Fruit fly (Drosophila melanogaster) whole organism, embryonic: ENCODE data around the gene Oatp33Eb.

ENCODE experiments used
- ATbp ChIP-seq: fragments of 200-800 bp; sonication (Bioruptor generic); optimal IDR thresholded peaks from 2 replicates; lab custom pipeline; 2017; ENCODE audit warnings: missing biosample characterization, mild to moderate bottlenecking, missing genetic modification characterization, missing genetic modification reagents
- Atf-2 ChIP-seq: fragments of 200-800 bp; sonication (Bioruptor generic); optimal IDR thresholded peaks from 2 replicates; lab custom pipeline; 2016; ENCODE audit warnings: missing biosample characterization, missing genetic modification characterization
- B-H2 ChIP-seq: fragments of 200-800 bp; sonication (Bioruptor generic); optimal IDR thresholded peaks from 2 replicates; lab custom pipeline; 2018; ENCODE audit warnings: missing biosample characterization, mild to moderate bottlenecking, missing genetic modification characterization
- BEAF-32 ChIP-seq: fragments of 200-800 bp; sonication (Bioruptor generic); optimal IDR thresholded peaks from 3 replicates; lab custom pipeline; 2017; ENCODE audit warnings: missing biosample characterization, missing genetic modification characterization, mild to moderate bottlenecking, moderate library complexity, missing genetic modification reagents
- Bgb ChIP-seq: fragments of 200-800 bp; sonication (Bioruptor generic); IDR thresholded peaks from 2 replicates; pipeline ENCODE4 v1.3.6; 2022; ENCODE audit warnings: missing biosample characterization, missing genetic modification characterization; ENCODE audit not compliant: partially characterized antibody
- CG10147 ChIP-seq: fragments of 200-800 bp; sonication (Bioruptor generic); optimal IDR thresholded peaks from 2 replicates; lab custom pipeline; 2019; ENCODE audit warnings: missing biosample characterization, mild to moderate bottlenecking, missing genetic modification characterization, moderate library complexity
- CG10543 ChIP-seq: fragments of 200-800 bp; sonication (Bioruptor generic); optimal IDR thresholded peaks from 3 replicates; lab custom pipeline; 2017; ENCODE audit warnings: missing biosample characterization, mild to moderate bottlenecking, missing genetic modification characterization, moderate library complexity
- CG10979 ChIP-seq: fragments of 200-800 bp; sonication (Bioruptor generic); optimal IDR thresholded peaks from 2 replicates; lab custom pipeline; 2018; ENCODE audit warnings: missing biosample characterization, mild to moderate bottlenecking, missing genetic modification characterization, moderate library complexity
- CG12236 ChIP-seq: fragments of 200-800 bp; sonication (Bioruptor generic); optimal IDR thresholded peaks from 2 replicates; lab custom pipeline; 2016; ENCODE audit warnings: missing biosample characterization, missing genetic modification characterization
- CG14014 ChIP-seq: fragments of 200-800 bp; sonication (Bioruptor generic); IDR thresholded peaks from 2 replicates; pipeline ENCODE4 v1.3.6; 2022; ENCODE audit warnings: missing biosample characterization, missing genetic modification characterization
- CG14710 ChIP-seq: fragments of 200-800 bp; sonication (Bioruptor generic); optimal IDR thresholded peaks from 3 replicates; lab custom pipeline; 2019; ENCODE audit warnings: missing biosample characterization, mild to moderate bottlenecking, missing genetic modification characterization, moderate library complexity
- CG1603 ChIP-seq: fragments of 200-800 bp; sonication (Bioruptor generic); optimal IDR thresholded peaks from 2 replicates; lab custom pipeline; 2019; ENCODE audit warnings: missing biosample characterization, mild to moderate bottlenecking, missing genetic modification characterization, moderate library complexity
- CG17385 ChIP-seq: fragments of 200-800 bp; sonication (Bioruptor generic); optimal IDR thresholded peaks from 3 replicates; lab custom pipeline; 2018; ENCODE audit warnings: missing biosample characterization, mild to moderate bottlenecking, missing genetic modification characterization
- CG2678 ChIP-seq: fragments of 200-800 bp; sonication (Bioruptor generic); optimal IDR thresholded peaks from 3 replicates; lab custom pipeline; 2019; ENCODE audit warnings: missing biosample characterization, mild to moderate bottlenecking, missing genetic modification characterization, moderate library complexity
- CG31224 ChIP-seq: fragments of 200-800 bp; sonication (Bioruptor generic); IDR thresholded peaks from 2 replicates; pipeline ENCODE4 v1.3.6; 2022; ENCODE audit warnings: missing biosample characterization, missing genetic modification characterization
- CG31441 ChIP-seq: fragments of 200-800 bp; sonication (Bioruptor generic); IDR thresholded peaks from 2 replicates; pipeline ENCODE4 v1.3.6; 2022; ENCODE audit warnings: missing biosample characterization, missing genetic modification characterization
- CG32532 ChIP-seq: fragments of 200-800 bp; sonication (Bioruptor generic); IDR thresholded peaks from 2 replicates; pipeline ENCODE4 v1.3.6; 2022; ENCODE audit warnings: missing biosample characterization, missing genetic modification characterization
- CG32772 ChIP-seq: fragments of 200-800 bp; sonication (Bioruptor generic); IDR thresholded peaks from 2 replicates; pipeline ENCODE4 v1.3.6; 2022; ENCODE audit warnings: missing biosample characterization, missing genetic modification characterization
- CG43689 ChIP-seq: fragments of 200-800 bp; sonication (Bioruptor generic); IDR thresholded peaks from 2 replicates; pipeline ENCODE4 v1.3.6; 2022; ENCODE audit warnings: missing biosample characterization, missing genetic modification characterization
- CG4617 ChIP-seq: fragments of 200-800 bp; sonication (Bioruptor generic); optimal IDR thresholded peaks from 3 replicates; lab custom pipeline; 2016; ENCODE audit warnings: missing biosample characterization, missing genetic modification characterization, borderline replicate concordance
- CG4730 ChIP-seq: fragments of 200-800 bp; sonication (Bioruptor generic); IDR thresholded peaks from 2 replicates; pipeline ENCODE4 v1.3.6; 2022; ENCODE audit warnings: missing biosample characterization, missing genetic modification characterization
- CG7786 ChIP-seq: fragments of 200-800 bp; sonication (Bioruptor generic); optimal IDR thresholded peaks from 2 replicates; lab custom pipeline; 2016; ENCODE audit warnings: missing biosample characterization, missing genetic modification characterization
- CG8924 ChIP-seq: fragments of 200-800 bp; optimal IDR thresholded peaks from 3 replicates; lab custom pipeline; 2019; ENCODE audit warnings: missing biosample characterization, mild to moderate bottlenecking, missing genetic modification characterization, moderate library complexity
- CG9215 ChIP-seq: fragments of 200-800 bp; sonication (Bioruptor generic); IDR thresholded peaks from 2 replicates; pipeline ENCODE4 v1.3.6; 2022; ENCODE audit warnings: missing biosample characterization, missing genetic modification characterization
- D ChIP-seq, 2 experiments: fragments of 200-800 bp in 1 of 2; fragments of >200 bp in 1 of 2; sonication (Bioruptor generic) in 1 of 2; optimal IDR thresholded peaks; 2 replicates in 1 of 2; 3 replicates in 1 of 2; lab custom pipeline; 2017; ENCODE audit warnings: mild to moderate bottlenecking in 1 of 2, missing biosample characterization in 1 of 2, missing genetic modification characterization in 1 of 2, missing genetic modification reagents in 1 of 2
- Dref ChIP-seq: fragments of 200-800 bp; sonication (Bioruptor generic); IDR thresholded peaks from 2 replicates; pipeline ENCODE4 v1.3.6; 2022; ENCODE audit warnings: missing biosample characterization, missing genetic modification characterization
- E2f1 ChIP-seq: fragments of 200-800 bp; sonication (Bioruptor generic); IDR thresholded peaks from 2 replicates; pipeline ENCODE4 v1.3.6; 2022; ENCODE audit warnings: missing biosample characterization, missing genetic modification characterization
- Eip74EF ChIP-seq, 2 experiments: fragments of 200-800 bp in 1 of 2; fragments of >200 bp in 1 of 2; sonication (Bioruptor generic) in 1 of 2; optimal IDR thresholded peaks; 2 replicates each; lab custom pipeline; 2017 to 2019; ENCODE audit warnings: missing biosample characterization in 2 of 2, missing genetic modification characterization in 2 of 2, mild to moderate bottlenecking in 1 of 2, moderate library complexity in 1 of 2
- H15 ChIP-seq: fragments of 200-800 bp; sonication (Bioruptor generic); IDR thresholded peaks from 3 replicates; pipeline ENCODE4 v1.3.6; 2022; ENCODE audit warnings: missing biosample characterization, missing genetic modification characterization
- Med ChIP-seq: fragments of 200-800 bp; sonication (Bioruptor generic); peaks from one replicate; lab custom pipeline; 2016; ENCODE audit warnings: missing biosample characterization, missing genetic modification characterization, mild to moderate bottlenecking, inconsistent platforms, moderate library complexity
- NFAT ChIP-seq: fragments of 200-800 bp; sonication (Bioruptor generic); IDR thresholded peaks from 2 replicates; pipeline ENCODE4 v1.3.6; 2022; ENCODE audit warnings: missing biosample characterization, missing genetic modification characterization
- Nf-YB ChIP-seq: fragments of 200-800 bp; sonication (Bioruptor generic); optimal IDR thresholded peaks from 3 replicates; lab custom pipeline; 2019; ENCODE audit warnings: missing biosample characterization, mild to moderate bottlenecking, missing genetic modification characterization, moderate library complexity
- Oaz ChIP-seq: fragments of 200-800 bp; sonication (Bioruptor generic); IDR thresholded peaks from 2 replicates; pipeline ENCODE4 v1.3.6; 2022; ENCODE audit warnings: missing biosample characterization, missing genetic modification characterization
- Opbp ChIP-seq: fragments of 200-800 bp; sonication (Bioruptor generic); IDR thresholded peaks from 3 replicates; pipeline ENCODE4 v1.3.6; 2022; ENCODE audit warnings: missing biosample characterization, missing genetic modification characterization; ENCODE audit not compliant: partially characterized antibody
- cwo ChIP-seq: fragments of 200-800 bp; sonication (Bioruptor generic); optimal IDR thresholded peaks from 3 replicates; lab custom pipeline; 2017; ENCODE audit warnings: missing biosample characterization, missing genetic modification characterization, mild to moderate bottlenecking, moderate library complexity, missing genetic modification reagents
- dimm ChIP-seq: fragments of 200-800 bp; sonication (Bioruptor generic); IDR thresholded peaks from 2 replicates; pipeline ENCODE4 v1.3.6; 2022; ENCODE audit warnings: missing biosample characterization, missing genetic modification characterization
- dpn ChIP-seq, 2 experiments: fragments of 200-800 bp; sonication (Bioruptor generic); optimal IDR thresholded peaks; 3 replicates each; lab custom pipeline; 2016; ENCODE audit warnings: missing biosample characterization in 2 of 2, missing genetic modification characterization in 2 of 2
- fd96Cb ChIP-seq: fragments of 200-800 bp; sonication (Bioruptor generic); optimal IDR thresholded peaks from 2 replicates; lab custom pipeline; 2018; ENCODE audit warnings: missing biosample characterization, mild to moderate bottlenecking, missing genetic modification characterization, moderate library complexity
- fru ChIP-seq: fragments of >200 bp; optimal IDR thresholded peaks from 2 replicates; lab custom pipeline; 2017
- grau ChIP-seq: fragments of 200-800 bp; optimal IDR thresholded peaks from 3 replicates; lab custom pipeline; 2019; ENCODE audit warnings: missing biosample characterization, mild to moderate bottlenecking, missing genetic modification characterization, moderate library complexity
- gsb ChIP-seq: fragments of 200-800 bp; sonication (Bioruptor generic); IDR thresholded peaks from 2 replicates; pipeline ENCODE4 v1.3.6; 2022; ENCODE audit warnings: missing biosample characterization, missing genetic modification characterization
- her ChIP-seq: fragments of 200-800 bp; sonication (Bioruptor generic); optimal IDR thresholded peaks from 2 replicates; lab custom pipeline; 2016; ENCODE audit warnings: missing biosample characterization, missing genetic modification characterization
- ind ChIP-seq: fragments of 200-800 bp; sonication (Bioruptor generic); optimal IDR thresholded peaks from 3 replicates; lab custom pipeline; 2016; ENCODE audit warnings: missing biosample characterization, missing genetic modification characterization
- nerfin-1 ChIP-seq: fragments of 200-800 bp; sonication (Bioruptor generic); optimal IDR thresholded peaks from 3 replicates; lab custom pipeline; 2019; ENCODE audit warnings: missing biosample characterization, mild to moderate bottlenecking, missing genetic modification characterization, moderate library complexity
- phol ChIP-seq: fragments of 200-800 bp; sonication (Bioruptor generic); optimal IDR thresholded peaks from 3 replicates; lab custom pipeline; 2018; ENCODE audit warnings: missing biosample characterization, mild to moderate bottlenecking, missing genetic modification characterization, moderate library complexity
- psq ChIP-seq: fragments of 200-800 bp; sonication (Bioruptor generic); optimal IDR thresholded peaks from 2 replicates; lab custom pipeline; 2017; ENCODE audit warnings: missing biosample characterization, missing genetic modification characterization
- scrt ChIP-seq: fragments of 200-800 bp; sonication (Bioruptor generic); optimal IDR thresholded peaks from 2 replicates; lab custom pipeline; 2018; ENCODE audit warnings: missing biosample characterization, mild to moderate bottlenecking, missing genetic modification characterization, moderate library complexity
- wek ChIP-seq: fragments of 200-800 bp; sonication (Bioruptor generic); optimal IDR thresholded peaks from 3 replicates; lab custom pipeline; 2018; ENCODE audit warnings: missing biosample characterization, mild to moderate bottlenecking, missing genetic modification characterization, moderate library complexity

The Oatp33Eb gene

DNA sequence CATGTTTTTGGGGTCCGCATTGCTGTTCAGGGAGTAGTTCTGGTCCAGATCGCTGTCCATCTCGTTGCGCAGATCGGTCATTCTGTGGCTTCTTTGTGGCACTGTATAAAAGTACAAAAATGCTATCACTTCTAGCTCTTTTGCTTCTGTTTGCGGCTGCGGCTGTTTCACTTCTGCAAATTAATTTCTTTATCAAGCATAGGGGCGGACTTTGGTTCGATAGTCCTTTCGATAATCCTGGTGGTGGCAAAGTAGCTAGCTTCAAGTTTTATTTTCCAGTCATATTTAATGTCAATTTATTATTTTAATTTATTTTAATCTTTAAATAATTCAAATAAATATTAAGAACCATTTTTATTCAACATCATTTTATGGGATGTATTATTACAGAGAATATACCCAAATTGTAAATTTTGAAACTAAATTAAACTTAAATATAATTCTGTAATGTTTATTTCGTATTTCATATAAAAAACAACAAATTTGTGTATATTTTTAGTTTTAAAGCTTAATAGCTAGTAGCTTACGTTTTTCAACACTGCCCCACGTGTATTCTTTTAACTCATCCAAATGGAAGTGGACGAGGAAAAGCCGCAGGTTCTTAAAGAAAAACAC lies 20.7 kb upstream of the Oatp33Eb start, which contains the start of the genes CG5446 and Trm1 (continued):
- TF ChIP-seq CG14710 (tag; lab: Kevin White, UChicago) (peak; percentile 87), CG31224 (GFP tag; lab: Robert Waterston, UW) (0 out of 2 replicates have a peak, but pooled peaks have one; percentile 25), BEAF-32 (GFP tag; lab: Kevin White, UChicago) (peak; percentile 16), Opbp (GFP tag; lab: Robert Waterston, UW) (peak; percentile 50; the same call in 1 of the 3 replicates), CG10147 (GFP tag; lab: Kevin White, UChicago) (peak; percentile 64), cwo (GFP tag; lab: Kevin White, UChicago) (peak; percentile 55), Oaz (GFP tag; lab: Robert Waterston, UW) (no peak), CG10979 (tag; lab: Kevin White, UChicago) (peak; percentile 78), CG2678 (tag; lab: Kevin White, UChicago) (peak; percentile 86), dpn (GFP tag; optimal IDR thresholded peaks at IDR 0.05; lab: Kevin White, UChicago) (peak in 1 of 2 experiments; percentile 65), CG1603 (tag; lab: Kevin White, UChicago) (peak; percentile 21), CG14014 (GFP tag; lab: Robert Waterston, UW) (0 out of 2 replicates have a peak, but pooled peaks have one; percentile 39), nerfin-1 (tag; lab: Kevin White, UChicago) (peak; percentile 53), CG43689 (GFP tag; lab: Robert Waterston, UW) (no peak), scrt (peak; percentile 47), CG10543 (GFP tag; lab: Kevin White, UChicago) (peak; percentile 69), CG32772 (GFP tag; lab: Robert Waterston, UW) (peak; percentile 46; the same call in 1 of the 2 replicates), dimm (GFP tag; lab: Robert Waterston, UW) (no peak), H15 (GFP tag; lab: Robert Waterston, UW) (0 out of 3 replicates have a peak, but pooled peaks have one; percentile 32), Eip74EF (GFP tag; optimal IDR thresholded peaks at IDR 0.05; lab: Kevin White, UChicago) (peak in 1 of 2 experiments; percentile 66), ind (GFP tag; lab: Kevin White, UChicago) (peak; percentile 56), ATbp (peak; percentile 43), her (no peak), Atf-2 (no peak), phol (tag; lab: Kevin White, UChicago) (peak; percentile 80), CG31441 (GFP tag; lab: Robert Waterston, UW) (peak; percentile 84), Bgb (GFP tag; lab: Robert Waterston, UW) (peak; percentile 32; the same call in 1 of the 2 replicates), wek (GFP tag; lab: Kevin White, UChicago) (no peak), CG12236 (no peak), CG4617 (peak; percentile 14), psq (GFP tag; lab: Kevin White, UChicago) (no peak), gsb (GFP tag; lab: Robert Waterston, UW) (no peak), CG7786 (GFP tag; lab: Kevin White, UChicago) (no peak), grau (peak; percentile 82), Med (GFP tag; lab: Kevin White, UChicago) (peak; percentile 72), CG8924 (tag; lab: Kevin White, UChicago) (peak; percentile 89), D (optimal IDR thresholded peaks at IDR 0.05; lab: Kevin White, UChicago) (no peak), D (GFP tag; optimal IDR thresholded peaks at IDR 0.05; lab: Kevin White, UChicago) (peak; percentile 39), CG9215 (peak; percentile 33; the same call in 1 of the 2 replicates), fru (lab: Kevin White, UChicago) (no peak), fd96Cb (tag; lab: Kevin White, UChicago) (peak; percentile 65), E2f1 (GFP tag; lab: Robert Waterston, UW) (peak; percentile 48), Nf-YB (GFP tag; lab: Kevin White, UChicago) (peak; percentile 62), CG4730 (GFP tag; lab: Robert Waterston, UW) (peak; percentile 41; the same call in 1 of the 2 replicates), CG32532 (peak; percentile 51; the same call in 1 of the 2 replicates), Dref (GFP tag; lab: Robert Waterston, UW) (peak; percentile 61), CG17385 (peak; percentile 67), B-H2 (GFP tag; lab: Kevin White, UChicago) (peak; percentile 58), NFAT (GFP tag; lab: Robert Waterston, UW) (no peak)
